Fruit fly (Drosophila melanogaster) Kc167 (cell line): ENCODE measurements around the gene Dop1R2.

Source experiments
- Sin3A ChIP-seq: fragments of >200 bp; optimal IDR thresholded peaks from 2 replicates; lab custom pipeline; 2018; ENCODE audit warnings: missing external identifiers
- h ChIP-seq: fragments of >200 bp; optimal IDR thresholded peaks from 3 replicates; lab custom pipeline; 2018; ENCODE audit warnings: missing external identifiers
- psq ChIP-seq: fragments of >200 bp; optimal IDR thresholded peaks from 2 replicates; lab custom pipeline; 2017; ENCODE audit warnings: missing external identifiers
- ttk ChIP-seq: sonication (Bioruptor generic); optimal IDR thresholded peaks from 2 replicates; lab custom pipeline; 2017; ENCODE audit warnings: missing external identifiers

dm6 chr3R:29585015-29585701 lies 74.6 kb downstream of the Dop1R2 start:
- TF ChIP-seq h (lab: Kevin White, UChicago) (no peak), Sin3A (lab: Kevin White, UChicago) (no peak), psq (lab: Kevin White, UChicago) (no peak), ttk (lab: Kevin White, UChicago) (no peak)
